Fruit fly (Drosophila melanogaster) whole organism, embryonic: ENCODE data around the gene Nagk.

Experiments
- Abd-B ChIP-seq: fragments of 200-800 bp; sonication (Bioruptor generic); optimal IDR thresholded peaks from 2 replicates; lab custom pipeline; 2018; ENCODE audit warnings: missing biosample characterization, mild to moderate bottlenecking, missing genetic modification characterization, moderate library complexity
- CG10209 ChIP-seq: fragments of 200-800 bp; sonication (Bioruptor generic); optimal IDR thresholded peaks from 3 replicates; lab custom pipeline; 2017; ENCODE audit warnings: missing biosample characterization, mild to moderate bottlenecking, missing genetic modification characterization, missing genetic modification reagents
- CG10267 ChIP-seq: fragments of 200-800 bp; sonication (Bioruptor generic); optimal IDR thresholded peaks from 2 replicates; lab custom pipeline; 2018; ENCODE audit warnings: missing biosample characterization, mild to moderate bottlenecking, missing genetic modification characterization, moderate library complexity
- CG10274 ChIP-seq: fragments of 200-800 bp; sonication (Bioruptor generic); optimal IDR thresholded peaks from 3 replicates; lab custom pipeline; 2017; ENCODE audit warnings: missing biosample characterization, mild to moderate bottlenecking, missing genetic modification characterization
- CG10321 ChIP-seq: fragments of 200-800 bp; sonication (Bioruptor generic); IDR thresholded peaks from 2 replicates; pipeline ENCODE4 v1.3.6; 2022; ENCODE audit warnings: missing biosample characterization, missing genetic modification characterization
- CG11504 ChIP-seq: fragments of 200-800 bp; sonication (Bioruptor generic); optimal IDR thresholded peaks from 3 replicates; lab custom pipeline; 2019; ENCODE audit warnings: missing biosample characterization, mild to moderate bottlenecking, missing genetic modification characterization, moderate library complexity
- CG13123 ChIP-seq: fragments of 200-800 bp; sonication (Bioruptor generic); optimal IDR thresholded peaks from 2 replicates; lab custom pipeline; 2016; ENCODE audit warnings: missing biosample characterization, missing genetic modification characterization
- CG14710 ChIP-seq: fragments of 200-800 bp; sonication (Bioruptor generic); optimal IDR thresholded peaks from 3 replicates; lab custom pipeline; 2019; ENCODE audit warnings: missing biosample characterization, mild to moderate bottlenecking, missing genetic modification characterization, moderate library complexity
- CG15479 ChIP-seq: fragments of 200-800 bp; sonication (Bioruptor generic); optimal IDR thresholded peaks from 3 replicates; lab custom pipeline; 2019; ENCODE audit warnings: missing biosample characterization, mild to moderate bottlenecking, missing genetic modification characterization, moderate library complexity
- CG16779 ChIP-seq: fragments of 200-800 bp; sonication (Bioruptor generic); IDR thresholded peaks from 2 replicates; pipeline ENCODE4 v1.3.6; 2022; ENCODE audit warnings: missing biosample characterization, missing genetic modification characterization
- CG17361 ChIP-seq: fragments of 200-800 bp; sonication (Bioruptor generic); IDR thresholded peaks from 3 replicates; pipeline ENCODE4 v1.3.6; 2022; ENCODE audit warnings: missing biosample characterization, missing genetic modification characterization
- CG34422 ChIP-seq: fragments of 200-800 bp; sonication (Bioruptor generic); IDR thresholded peaks from 3 replicates; pipeline ENCODE4 v1.3.6; 2022; ENCODE audit warnings: missing biosample characterization, missing genetic modification characterization
- CG42726 ChIP-seq: fragments of 200-800 bp; sonication (Bioruptor generic); IDR thresholded peaks from 2 replicates; pipeline ENCODE4 v1.3.6; 2022; ENCODE audit warnings: missing biosample characterization, missing genetic modification characterization; ENCODE audit not compliant: partially characterized antibody
- CG4360 ChIP-seq: fragments of 200-800 bp; sonication (Bioruptor generic); IDR thresholded peaks from 2 replicates; pipeline ENCODE4 v1.3.6; 2022; ENCODE audit warnings: missing biosample characterization, missing genetic modification characterization
- CG5953 ChIP-seq: fragments of 200-800 bp; sonication (Bioruptor generic); IDR thresholded peaks from 2 replicates; pipeline ENCODE4 v1.3.6; 2022; ENCODE audit warnings: missing biosample characterization, missing genetic modification characterization
- CG6791 ChIP-seq: fragments of 200-800 bp; sonication (Bioruptor generic); IDR thresholded peaks from 3 replicates; pipeline ENCODE4 v1.3.6; 2022; ENCODE audit warnings: missing biosample characterization, missing genetic modification characterization; ENCODE audit not compliant: partially characterized antibody
- CG7372 ChIP-seq: fragments of 200-800 bp; sonication (Bioruptor generic); IDR thresholded peaks from 2 replicates; pipeline ENCODE4 v1.3.6; 2022; ENCODE audit warnings: missing biosample characterization, missing genetic modification characterization
- CG8944 ChIP-seq: fragments of 200-800 bp; sonication (Bioruptor generic); optimal IDR thresholded peaks from 3 replicates; lab custom pipeline; 2016; ENCODE audit warnings: missing biosample characterization, missing genetic modification characterization
- CG9437 ChIP-seq: fragments of 200-800 bp; sonication (Bioruptor generic); optimal IDR thresholded peaks from 2 replicates; lab custom pipeline; 2018; ENCODE audit warnings: missing biosample characterization, mild to moderate bottlenecking, missing genetic modification characterization
- CrebB ChIP-seq: fragments of 200-800 bp; sonication (Bioruptor generic); optimal IDR thresholded peaks from 3 replicates; lab custom pipeline; 2018; ENCODE audit warnings: missing biosample characterization, mild to moderate bottlenecking, missing genetic modification characterization
- E2f1 ChIP-seq: fragments of 200-800 bp; sonication (Bioruptor generic); IDR thresholded peaks from 2 replicates; pipeline ENCODE4 v1.3.6; 2022; ENCODE audit warnings: missing biosample characterization, missing genetic modification characterization
- HLH4C ChIP-seq: fragments of 200-800 bp; sonication (Bioruptor generic); IDR thresholded peaks from 3 replicates; pipeline ENCODE4 v1.3.6; 2022; ENCODE audit warnings: missing biosample characterization, missing genetic modification characterization; ENCODE audit not compliant: partially characterized antibody
- MTF-1 ChIP-seq: fragments of 200-800 bp; sonication (Bioruptor generic); optimal IDR thresholded peaks from 2 replicates; lab custom pipeline; 2018; ENCODE audit warnings: missing biosample characterization, mild to moderate bottlenecking, missing genetic modification characterization, borderline replicate concordance
- Med ChIP-seq: fragments of 200-800 bp; sonication (Bioruptor generic); peaks from one replicate; lab custom pipeline; 2016; ENCODE audit warnings: missing biosample characterization, missing genetic modification characterization, mild to moderate bottlenecking, inconsistent platforms, moderate library complexity
- Rfx ChIP-seq: fragments of 200-800 bp; sonication (Bioruptor generic); IDR thresholded peaks from 2 replicates; pipeline ENCODE4 v1.3.6; 2022; ENCODE audit warnings: missing biosample characterization, missing genetic modification characterization
- Trl ChIP-seq, 3 experiments: fragments of >200 bp in 2 of 3; fragments of 200-800 bp in 1 of 3; sonication (Bioruptor generic) in 1 of 3; optimal IDR thresholded peaks; 2 replicates in 1 of 3; 3 replicates in 2 of 3; lab custom pipeline; 2016 to 2017; ENCODE audit warnings: missing biosample characterization in 1 of 3, missing genetic modification characterization in 1 of 3
- YL-1 ChIP-seq: fragments of 200-800 bp; sonication (Bioruptor generic); optimal IDR thresholded peaks from 3 replicates; lab custom pipeline; 2017; ENCODE audit warnings: missing biosample characterization, mild to moderate bottlenecking, missing genetic modification characterization
- ato ChIP-seq: fragments of 200-800 bp; sonication (Bioruptor generic); IDR thresholded peaks from 2 replicates; pipeline ENCODE4 v1.3.6; 2022; ENCODE audit warnings: missing biosample characterization, missing genetic modification characterization; ENCODE audit not compliant: partially characterized antibody
- bbx ChIP-seq: fragments of 200-800 bp; sonication (Bioruptor generic); IDR thresholded peaks from 2 replicates; pipeline ENCODE4 v1.3.6; 2022; ENCODE audit warnings: missing biosample characterization, missing genetic modification characterization; ENCODE audit not compliant: partially characterized antibody
- cg ChIP-seq: fragments of 200-800 bp; sonication (Bioruptor generic); optimal IDR thresholded peaks from 3 replicates; lab custom pipeline; 2019; ENCODE audit warnings: missing biosample characterization, mild to moderate bottlenecking, missing genetic modification characterization, moderate library complexity
- chif ChIP-seq, 2 experiments: fragments of 200-800 bp; sonication (Bioruptor generic); optimal IDR thresholded peaks; 3 replicates each; lab custom pipeline; 2016; ENCODE audit warnings: missing biosample characterization in 2 of 2, missing genetic modification characterization in 2 of 2
- ewg ChIP-seq: fragments of 200-800 bp; sonication (Bioruptor generic); optimal IDR thresholded peaks from 3 replicates; lab custom pipeline; 2017; ENCODE audit warnings: mild to moderate bottlenecking, missing biosample characterization, missing genetic modification reagents, missing genetic modification characterization
- grn ChIP-seq: fragments of 200-800 bp; sonication (Bioruptor generic); optimal IDR thresholded peaks from 3 replicates; lab custom pipeline; 2017; ENCODE audit warnings: missing biosample characterization, missing genetic modification characterization
- onecut ChIP-seq: fragments of 200-800 bp; sonication (Bioruptor generic); IDR thresholded peaks from 2 replicates; pipeline ENCODE4 v1.3.6; 2022; ENCODE audit warnings: missing biosample characterization, missing genetic modification characterization
- ro ChIP-seq: fragments of 200-800 bp; sonication (Bioruptor generic); IDR thresholded peaks from 2 replicates; pipeline ENCODE4 v1.3.6; 2022; ENCODE audit warnings: missing biosample characterization, missing genetic modification characterization
- sens ChIP-seq: fragments of 200-800 bp; sonication (Bioruptor generic); peaks from one replicate; lab custom pipeline; 2016; ENCODE audit warnings: missing biosample characterization, missing genetic modification characterization
- seq ChIP-seq: fragments of 200-800 bp; sonication (Bioruptor generic); IDR thresholded peaks from 2 replicates; pipeline ENCODE4 v1.3.6; 2022; ENCODE audit warnings: missing biosample characterization, missing genetic modification characterization
- sisA ChIP-seq: fragments of 200-800 bp; sonication (Bioruptor generic); IDR thresholded peaks from 2 replicates; pipeline ENCODE4 v1.3.6; 2022; ENCODE audit warnings: missing biosample characterization, missing genetic modification characterization
- slbo ChIP-seq: fragments of 200-800 bp; sonication (Bioruptor generic); IDR thresholded peaks from 2 replicates; pipeline ENCODE4 v1.3.6; 2022; ENCODE audit warnings: missing biosample characterization, missing genetic modification characterization
- yki ChIP-seq: fragments of >200 bp; optimal IDR thresholded peaks from 3 replicates; lab custom pipeline; 2018
- z ChIP-seq: fragments of 200-800 bp; sonication (Bioruptor generic); IDR thresholded peaks from 3 replicates; pipeline ENCODE4 v1.3.6; 2022; ENCODE audit warnings: missing biosample characterization, missing genetic modification characterization
- zen2 ChIP-seq: fragments of 200-800 bp; sonication (Bioruptor generic); IDR thresholded peaks from 3 replicates; pipeline ENCODE4 v1.3.6; 2022; ENCODE audit warnings: missing biosample characterization, missing genetic modification characterization; ENCODE audit not compliant: partially characterized antibody

Nagk gene

dm6 chr3R:15374397-15374796 lies 31.3 kb upstream of the Nagk start, which contains the start of gene Rbp:
TSS of gene Rbp (plus strand) at chr3R:15374635.
- TF ChIP-seq HLH4C (GFP tag; lab: Robert Waterston, UW) = no peak
- TF ChIP-seq ro (GFP tag; lab: Robert Waterston, UW) = no peak
- 0 out of 3 replicates have a peak, but pooled peaks have one; percentile 17 for TF ChIP-seq CG34422
- no peak for TF ChIP-seq Rfx (GFP tag; lab: Robert Waterston, UW)
- no peak for TF ChIP-seq CrebB (tag; lab: Kevin White, UChicago)
- no peak for TF ChIP-seq CG7372
- peak; percentile 22 for TF ChIP-seq YL-1 (GFP tag; lab: Kevin White, UChicago)
- TF ChIP-seq E2f1 = no peak
- TF ChIP-seq onecut (GFP tag; lab: Robert Waterston, UW) = peak; percentile 98
- TF ChIP-seq grn = no peak
- TF ChIP-seq CG14710 (tag; lab: Kevin White, UChicago) = no peak
- TF ChIP-seq CG5953 (GFP tag; lab: Robert Waterston, UW) = no peak
- peak; percentile 28 for TF ChIP-seq cg (GFP tag; lab: Kevin White, UChicago)
- 0 out of 3 replicates have a peak, but pooled peaks have one; percentile 39 for TF ChIP-seq z
- no peak for TF ChIP-seq chif (GFP tag; optimal IDR thresholded peaks at IDR 0.05; lab: Kevin White, UChicago)
- TF ChIP-seq CG16779 = peak; percentile 62; the same call in 1 of the 2 replicates
- TF ChIP-seq bbx (GFP tag; lab: Robert Waterston, UW) = no peak
- peak; percentile 52 to 72 for TF ChIP-seq Trl (optimal IDR thresholded peaks at IDR 0.05; lab: Kevin White, UChicago)
- TF ChIP-seq Trl (GFP tag; optimal IDR thresholded peaks at IDR 0.05; lab: Kevin White, UChicago) = no peak
- no peak for TF ChIP-seq CG42726
- TF ChIP-seq CG10209 (GFP tag; lab: Kevin White, UChicago) = no peak
- TF ChIP-seq sens (GFP tag; lab: Kevin White, UChicago) = peak; percentile 66
- TF ChIP-seq ato (GFP tag; lab: Robert Waterston, UW) = no peak
- TF ChIP-seq CG6791 (GFP tag; lab: Robert Waterston, UW) = no peak
- peak; percentile 36 for TF ChIP-seq ewg (GFP tag; lab: Kevin White, UChicago)
- TF ChIP-seq slbo (GFP tag; lab: Robert Waterston, UW) = no peak
- TF ChIP-seq sisA = no peak
- no peak for TF ChIP-seq Abd-B (GFP tag; lab: Kevin White, UChicago)
- TF ChIP-seq zen2 (GFP tag; lab: Robert Waterston, UW) = 0 out of 3 replicates have a peak, but pooled peaks have one; percentile 41
- no peak for TF ChIP-seq CG10267 (tag; lab: Kevin White, UChicago)
- TF ChIP-seq yki = no peak
- TF ChIP-seq CG10321 (GFP tag; lab: Robert Waterston, UW) = no peak
- peak; percentile 58 for TF ChIP-seq Med (GFP tag; lab: Kevin White, UChicago)
- no peak for TF ChIP-seq CG13123 (GFP tag; lab: Kevin White, UChicago)
- TF ChIP-seq CG10274 = no peak
- no peak for TF ChIP-seq CG17361 (GFP tag; lab: Robert Waterston, UW)
- no peak for TF ChIP-seq CG4360 (GFP tag; lab: Robert Waterston, UW)
- TF ChIP-seq MTF-1 (GFP tag; lab: Kevin White, UChicago) = no peak
- no peak for TF ChIP-seq CG11504 (tag; lab: Kevin White, UChicago)
- no peak for TF ChIP-seq CG9437 (GFP tag; lab: Kevin White, UChicago)
- peak; percentile 59 for TF ChIP-seq seq (GFP tag; lab: Robert Waterston, UW)
- TF ChIP-seq CG8944 (GFP tag; lab: Kevin White, UChicago) = no peak
- TF ChIP-seq CG15479 = no peak
- TF ChIP-seq, all 482 proteins: peak for 12
